Worm (Caenorhabditis elegans) whole organism, midembryonic: Measurements from ENCODE around the gene T25B6.6.

Source experiments
- T22C8.4 ChIP-seq: fragments of 200-800 bp; sonication (Bioruptor generic); IDR thresholded peaks from 2 replicates; pipeline ENCODE4 v1.3.6; 2022; ENCODE audit warnings: missing genetic modification characterization, missing compliant biosample characterization
- cog-1 ChIP-seq: sonication (generic microtip); optimal IDR thresholded peaks from 2 replicates; lab custom pipeline; 2016; ENCODE audit warnings: missing genetic modification characterization, missing compliant biosample characterization
- flt-1 ChIP-seq: fragments of 200-800 bp; sonication (Bioruptor generic); IDR thresholded peaks from 2 replicates; pipeline ENCODE4 v1.3.6; 2022; ENCODE audit warnings: missing genetic modification characterization, missing compliant biosample characterization
- klf-2 ChIP-seq: fragments of 200-800 bp; sonication (Bioruptor generic); conservative IDR thresholded peaks from 2 replicates; pipeline ENCODE4 v1.3.6; 2022; ENCODE audit warnings: missing genetic modification reagents, missing genetic modification characterization, missing compliant biosample characterization
- med-1 ChIP-seq: sonication (generic microtip); optimal IDR thresholded peaks from 2 replicates; lab custom pipeline; 2017; ENCODE audit warnings: missing genetic modification characterization, mild to moderate bottlenecking, missing compliant biosample characterization, antibody characterized with exemption, missing genetic modification reagents; ENCODE audit not compliant: insufficient read depth
- ref-1 ChIP-seq: fragments of 200-800 bp; sonication (Bioruptor generic); conservative IDR thresholded peaks from 2 replicates; pipeline ENCODE4 v1.3.6; 2022; ENCODE audit warnings: missing genetic modification reagents, missing genetic modification characterization, missing compliant biosample characterization
- tab-1 ChIP-seq: fragments of 200-800 bp; sonication (Bioruptor generic); IDR thresholded peaks from 2 replicates; pipeline ENCODE4 v1.3.6; 2022; ENCODE audit warnings: missing genetic modification characterization, missing compliant biosample characterization
- ztf-23 ChIP-seq: fragments of 200-800 bp; sonication (Bioruptor generic); IDR thresholded peaks from 2 replicates; pipeline ENCODE4 v1.3.6; 2022; ENCODE audit warnings: missing genetic modification reagents, missing genetic modification characterization, missing compliant biosample characterization
- ztf-29 ChIP-seq: fragments of 200-800 bp; sonication (Bioruptor generic); IDR thresholded peaks from 2 replicates; pipeline ENCODE4 v1.3.6; 2022; ENCODE audit warnings: missing genetic modification reagents, missing genetic modification characterization, missing compliant biosample characterization

The T25B6.6 gene

DNA sequence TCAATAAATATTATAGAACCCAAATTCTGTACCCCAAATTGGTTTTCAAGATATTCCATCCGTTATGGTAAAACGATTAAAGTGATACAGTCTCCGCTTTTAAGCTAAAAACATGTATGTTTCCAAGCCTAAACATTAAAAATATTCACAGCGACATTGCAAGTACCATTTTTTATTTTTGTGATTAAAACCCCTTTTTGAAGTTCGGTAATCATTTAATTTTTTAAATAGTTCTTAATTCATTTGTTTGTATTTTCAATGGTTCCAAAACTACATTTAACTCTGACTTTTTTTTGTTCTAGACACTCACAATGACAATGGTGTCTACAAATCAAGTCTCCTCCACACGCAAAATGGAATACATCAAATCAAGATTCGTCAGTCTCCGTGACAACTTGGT lies 7.3 kb downstream of the T25B6.6 start, which contains the start of gene T25B6.4:
Gene T25B6.4, plus strand, starts transcription at position 301 of the 400 bp plus-strand sequence.
- TF ChIP-seq tab-1 (GFP tag; lab: Robert Waterston, UW), result no peak
- no peak for TF ChIP-seq cog-1
- TF ChIP-seq flt-1 (GFP tag; lab: Robert Waterston, UW), result no peak
- no peak for TF ChIP-seq ztf-29 (GFP tag; lab: Robert Waterston, UW)
- no peak for TF ChIP-seq ztf-23
- TF ChIP-seq med-1, result no peak
- TF ChIP-seq ref-1 (GFP tag; lab: Robert Waterston, UW), result no peak
- TF ChIP-seq T22C8.4 (GFP tag; lab: Robert Waterston, UW), result no peak
- TF ChIP-seq klf-2, result no peak

ce11 chrX:9014451-9014850 lies 8.2 kb downstream of the T25B6.6 start:
- no peak for TF ChIP-seq flt-1 (GFP tag; lab: Robert Waterston, UW)
- TF ChIP-seq klf-2, result no peak
- TF ChIP-seq ztf-23, result no peak
- no peak for TF ChIP-seq cog-1
- no peak for TF ChIP-seq ztf-29 (GFP tag; lab: Robert Waterston, UW)
- TF ChIP-seq med-1, result no peak
- no peak for TF ChIP-seq tab-1 (GFP tag; lab: Robert Waterston, UW)
- no peak for TF ChIP-seq ref-1 (GFP tag; lab: Robert Waterston, UW)
- no peak for TF ChIP-seq T22C8.4 (GFP tag; lab: Robert Waterston, UW)

- TF ChIP-seq med-1 (no peak), T22C8.4 (GFP tag; lab: Robert Waterston, UW) (no peak), ref-1 (GFP tag; lab: Robert Waterston, UW) (no peak), cog-1 (no peak), flt-1 (GFP tag; lab: Robert Waterston, UW) (no peak), ztf-23 (no peak), ztf-29 (GFP tag; lab: Robert Waterston, UW) (no peak), klf-2 (no peak), tab-1 (GFP tag; lab: Robert Waterston, UW) (no peak)
These were observed 11.2 kb downstream of the T25B6.6 start for ce11 chrX:9011471-9011870.

- no peak for TF ChIP-seq flt-1 (GFP tag; lab: Robert Waterston, UW)
These were observed 12.3 kb downstream of the T25B6.6 start, which contains the start of gene C24A3.9 for ce11 chrX:9010418-9010817. Gene C24A3.9 (minus strand): TSS chrX:9010518.

ce11 chrX:8998809-8999208 lies 23.9 kb downstream of the T25B6.6 start, which contains the start of gene C24A3.1:
Gene C24A3.1 (plus strand): TSS chrX:8999071.
- no peak for TF ChIP-seq cog-1
- TF ChIP-seq T22C8.4 (GFP tag; lab: Robert Waterston, UW), result no peak
- TF ChIP-seq ztf-23, result no peak
- no peak for TF ChIP-seq ztf-29 (GFP tag; lab: Robert Waterston, UW)
- TF ChIP-seq flt-1 (GFP tag; lab: Robert Waterston, UW), result no peak
- TF ChIP-seq ref-1 (GFP tag; lab: Robert Waterston, UW), result no peak
- TF ChIP-seq klf-2, result no peak
- no peak for TF ChIP-seq med-1
- no peak for TF ChIP-seq tab-1 (GFP tag; lab: Robert Waterston, UW)

- TF ChIP-seq ztf-23 (no peak), tab-1 (GFP tag; lab: Robert Waterston, UW) (no peak), klf-2 (no peak), T22C8.4 (GFP tag; lab: Robert Waterston, UW) (no peak), ref-1 (GFP tag; lab: Robert Waterston, UW) (no peak), ztf-29 (GFP tag; lab: Robert Waterston, UW) (no peak), cog-1 (no peak), med-1 (no peak), flt-1 (GFP tag; lab: Robert Waterston, UW) (no peak)
These were observed 25.1 kb downstream of the T25B6.6 start, which contains the start of gene C24A3.2 for ce11 chrX:8997450-8998075. Gene C24A3.2 (plus strand): TSS chrX:8997500.

DNA sequence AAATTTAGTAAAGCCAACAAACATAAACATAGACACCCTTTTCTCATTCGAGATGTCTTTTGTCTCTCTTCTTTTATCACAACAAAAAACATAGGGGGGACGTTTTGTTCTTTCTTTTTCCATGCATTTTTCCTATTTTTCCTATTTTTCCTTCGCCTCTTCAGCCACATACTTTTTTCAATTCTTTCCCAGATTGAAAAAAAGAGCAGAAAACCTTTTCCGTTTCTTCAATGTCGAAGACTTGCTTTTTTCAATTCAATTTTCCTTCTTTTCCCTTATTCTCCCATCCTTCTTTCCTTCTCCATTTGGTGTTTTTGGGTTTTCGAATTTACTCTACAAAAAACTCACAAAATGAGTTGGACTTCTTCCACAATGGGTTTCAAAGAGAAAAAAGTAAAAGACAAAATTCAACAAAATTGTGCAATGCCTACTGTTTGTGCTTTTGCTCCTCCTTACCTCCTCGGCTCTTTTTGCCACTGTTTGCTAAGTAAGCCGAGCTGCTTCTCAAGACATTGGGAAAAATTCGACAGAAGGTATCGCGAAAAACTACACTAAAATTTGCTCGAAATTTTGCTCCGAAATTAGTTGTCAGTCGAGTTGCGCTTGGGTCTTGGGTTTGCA lies 26.1 kb downstream of the T25B6.6 start:
- no peak for TF ChIP-seq ztf-23
- no peak for TF ChIP-seq tab-1 (GFP tag; lab: Robert Waterston, UW)
- no peak for TF ChIP-seq T22C8.4 (GFP tag; lab: Robert Waterston, UW)
- no peak for TF ChIP-seq klf-2
- no peak for TF ChIP-seq med-1
- no peak for TF ChIP-seq cog-1
- TF ChIP-seq ref-1 (GFP tag; lab: Robert Waterston, UW), result no peak
- no peak for TF ChIP-seq flt-1 (GFP tag; lab: Robert Waterston, UW)
- TF ChIP-seq ztf-29 (GFP tag; lab: Robert Waterston, UW), result no peak

DNA sequence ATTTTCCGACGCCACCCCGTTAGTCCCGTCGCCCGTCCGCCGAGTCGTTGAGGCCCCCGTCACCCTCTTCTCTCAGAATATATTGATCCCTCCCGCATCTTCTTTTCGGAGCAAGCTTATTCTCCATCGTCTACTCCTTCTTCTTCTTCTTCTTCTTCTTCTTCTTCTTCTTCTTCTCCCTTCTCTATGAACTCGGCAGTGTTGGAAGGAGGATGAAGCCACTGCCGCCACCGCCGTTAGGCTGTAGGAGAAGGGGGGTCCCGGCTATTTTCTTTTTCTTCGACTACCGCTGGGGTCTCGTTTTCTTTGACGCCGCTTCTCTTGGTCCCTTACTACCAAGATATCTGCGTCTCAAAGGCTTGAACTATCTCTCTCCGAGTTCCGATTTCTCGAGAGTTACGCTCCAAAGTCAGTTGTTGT lies 27.1 kb downstream of the T25B6.6 start:
- TF ChIP-seq ref-1 (GFP tag; lab: Robert Waterston, UW) (no peak), T22C8.4 (GFP tag; lab: Robert Waterston, UW) (no peak), ztf-23 (0 out of 2 replicates have a peak, but pooled peaks have one; percentile 52), cog-1 (peak; percentile 7), tab-1 (GFP tag; lab: Robert Waterston, UW) (no peak), ztf-29 (GFP tag; lab: Robert Waterston, UW) (no peak), flt-1 (GFP tag; lab: Robert Waterston, UW) (0 out of 2 replicates have a peak, but pooled peaks have one; percentile 35), med-1 (no peak), klf-2 (no peak)

- no peak for TF ChIP-seq med-1
- no peak for TF ChIP-seq T22C8.4 (GFP tag; lab: Robert Waterston, UW)
- no peak for TF ChIP-seq flt-1 (GFP tag; lab: Robert Waterston, UW)
- no peak for TF ChIP-seq klf-2
- no peak for TF ChIP-seq ref-1 (GFP tag; lab: Robert Waterston, UW)
- TF ChIP-seq tab-1 (GFP tag; lab: Robert Waterston, UW), result no peak
- no peak for TF ChIP-seq ztf-29 (GFP tag; lab: Robert Waterston, UW)
- no peak for TF ChIP-seq ztf-23
- no peak for TF ChIP-seq cog-1
These were observed 30.7 kb downstream of the T25B6.6 start, which contains the start of gene C24A3.4 for ce11 chrX:8991856-8992456. Gene C24A3.4 (plus strand): TSS chrX:8992406.
